Worm (Caenorhabditis elegans) whole organism, mixed stage, embryonic: Measurements from ENCODE around the gene F17C11.13.
A peak's percentile ranks its signal among the peaks of the same experiment; 100 is the strongest.

Experiments used
- M03D4.4 ChIP-seq: sonication (generic microtip); optimal IDR thresholded peaks from 2 replicates; lab custom pipeline; 2017; ENCODE audit warnings: mild to moderate bottlenecking, missing genetic modification characterization, missing compliant biosample characterization
- bed-3 ChIP-seq: fragments of 200-800 bp; sonication (Bioruptor generic); optimal IDR thresholded peaks from 3 replicates; lab custom pipeline; 2018; ENCODE audit warnings: mild to moderate bottlenecking, missing genetic modification characterization, moderate library complexity, missing compliant biosample characterization
- blmp-1 ChIP-seq: fragments of 150-350 bp; optimal IDR thresholded peaks from 2 replicates; lab custom pipeline; 2014; ENCODE audit warnings: missing biosample characterization, missing genetic modification characterization
- ceh-39 ChIP-seq: fragments of 150-350 bp; optimal IDR thresholded peaks from 2 replicates; lab custom pipeline; 2014; ENCODE audit warnings: missing biosample characterization, missing genetic modification characterization
- ceh-43 ChIP-seq: fragments of 200-800 bp; sonication (Bioruptor generic); optimal IDR thresholded peaks from 2 replicates; lab custom pipeline; 2018; ENCODE audit warnings: mild to moderate bottlenecking, missing genetic modification characterization, moderate library complexity, missing compliant biosample characterization
- ceh-83 ChIP-seq: fragments of 200-800 bp; sonication (Bioruptor generic); optimal IDR thresholded peaks from 2 replicates; lab custom pipeline; 2018; ENCODE audit warnings: mild to moderate bottlenecking, missing genetic modification characterization, missing compliant biosample characterization
- ces-1 ChIP-seq: fragments of 150-350 bp; optimal IDR thresholded peaks from 2 replicates; lab custom pipeline; 2014; ENCODE audit warnings: missing biosample characterization, missing genetic modification reagents, missing genetic modification characterization
- cnd-1 ChIP-seq: fragments of 200-800 bp; sonication (Bioruptor generic); optimal IDR thresholded peaks from 2 replicates; lab custom pipeline; 2018; ENCODE audit warnings: mild to moderate bottlenecking, missing genetic modification characterization, missing compliant biosample characterization
- drap-1 ChIP-seq: fragments of 200-800 bp; sonication (Bioruptor generic); optimal IDR thresholded peaks from 3 replicates; lab custom pipeline; 2018; ENCODE audit warnings: mild to moderate bottlenecking, missing genetic modification characterization, missing compliant biosample characterization
- elt-3 ChIP-seq: fragments of 150-350 bp; optimal IDR thresholded peaks from 2 replicates; lab custom pipeline; 2014; ENCODE audit warnings: missing biosample characterization, missing genetic modification characterization
- flh-1 ChIP-seq: fragments of 200-800 bp; sonication (Bioruptor generic); optimal IDR thresholded peaks from 2 replicates; lab custom pipeline; 2018; ENCODE audit warnings: mild to moderate bottlenecking, missing genetic modification characterization, moderate library complexity, missing compliant biosample characterization
- ham-2 ChIP-seq: fragments of 200-800 bp; sonication (Bioruptor generic); optimal IDR thresholded peaks from 2 replicates; lab custom pipeline; 2018; ENCODE audit warnings: mild to moderate bottlenecking, missing genetic modification characterization, missing compliant biosample characterization
- hlh-1 ChIP-seq: fragments of 150-350 bp; optimal IDR thresholded peaks from 2 replicates; lab custom pipeline; 2014; ENCODE audit warnings: missing biosample characterization, missing genetic modification reagents, missing genetic modification characterization
- lin-13 ChIP-seq: fragments of 150-350 bp; optimal IDR thresholded peaks from 2 replicates; lab custom pipeline; 2014; ENCODE audit warnings: missing biosample characterization, missing genetic modification characterization
- lin-32 ChIP-seq: fragments of 200-800 bp; sonication (Bioruptor generic); optimal IDR thresholded peaks from 2 replicates; lab custom pipeline; 2018; ENCODE audit warnings: mild to moderate bottlenecking, missing genetic modification characterization, missing compliant biosample characterization
- lsy-2 ChIP-seq: fragments of 150-350 bp; optimal IDR thresholded peaks from 2 replicates; lab custom pipeline; 2014; ENCODE audit warnings: missing biosample characterization, missing genetic modification characterization
- mab-5 ChIP-seq: fragments of 150-350 bp; optimal IDR thresholded peaks from 2 replicates; lab custom pipeline; 2014; ENCODE audit warnings: missing biosample characterization, missing genetic modification characterization
- mep-1 ChIP-seq: fragments of 150-350 bp; optimal IDR thresholded peaks from 2 replicates; lab custom pipeline; 2017; ENCODE audit warnings: missing biosample characterization, missing genetic modification reagents, missing genetic modification characterization, inconsistent platforms
- mls-2 ChIP-seq: sonication (generic microtip); optimal IDR thresholded peaks from 2 replicates; lab custom pipeline; 2016; ENCODE audit warnings: mild to moderate bottlenecking, missing genetic modification characterization, moderate library complexity, missing compliant biosample characterization
- nhr-2 ChIP-seq: fragments of 150-350 bp; optimal IDR thresholded peaks from 2 replicates; lab custom pipeline; 2014; ENCODE audit warnings: missing biosample characterization, missing genetic modification characterization
- nhr-237 ChIP-seq: fragments of 150-350 bp; optimal IDR thresholded peaks from 2 replicates; lab custom pipeline; 2014; ENCODE audit warnings: missing biosample characterization, missing genetic modification characterization
- nhr-28 ChIP-seq: fragments of 150-350 bp; optimal IDR thresholded peaks from 2 replicates; lab custom pipeline; 2014; ENCODE audit warnings: missing biosample characterization, missing genetic modification characterization
- nhr-76 ChIP-seq: sonication (generic microtip); optimal IDR thresholded peaks from 2 replicates; lab custom pipeline; 2017; ENCODE audit warnings: missing biosample characterization, missing genetic modification characterization
- pha-4 ChIP-seq: fragments of 150-350 bp; optimal IDR thresholded peaks from 2 replicates; lab custom pipeline; 2018; ENCODE audit warnings: missing biosample characterization, missing genetic modification reagents, missing genetic modification characterization
- sem-2 ChIP-seq: fragments of 200-800 bp; sonication (Bioruptor generic); optimal IDR thresholded peaks from 2 replicates; lab custom pipeline; 2018; ENCODE audit warnings: mild to moderate bottlenecking, missing genetic modification characterization, missing compliant biosample characterization
- snpc-4 ChIP-seq: fragments of 150-350 bp; optimal IDR thresholded peaks from 2 replicates; lab custom pipeline; 2014; ENCODE audit warnings: missing biosample characterization, missing genetic modification characterization
- sptf-1 ChIP-seq: sonication (generic microtip); optimal IDR thresholded peaks from 2 replicates; lab custom pipeline; 2017; ENCODE audit warnings: mild to moderate bottlenecking, missing genetic modification characterization, moderate library complexity, missing compliant biosample characterization
- tbx-8 ChIP-seq: fragments of 200-800 bp; sonication (Bioruptor generic); optimal IDR thresholded peaks from 2 replicates; lab custom pipeline; 2018; ENCODE audit warnings: mild to moderate bottlenecking, missing genetic modification characterization, moderate library complexity, missing compliant biosample characterization
- unc-120 ChIP-seq: sonication (generic microtip); optimal IDR thresholded peaks from 2 replicates; lab custom pipeline; 2017; ENCODE audit warnings: missing genetic modification characterization, missing compliant biosample characterization; ENCODE audit not compliant: poor library complexity, severe bottlenecking
- unc-39 ChIP-seq: fragments of 150-350 bp; optimal IDR thresholded peaks from 2 replicates; lab custom pipeline; 2014; ENCODE audit warnings: missing biosample characterization, missing genetic modification characterization
- unc-62 ChIP-seq: fragments of 150-350 bp; optimal IDR thresholded peaks from 2 replicates; lab custom pipeline; 2014; ENCODE audit warnings: missing biosample characterization, missing genetic modification reagents, missing genetic modification characterization
- zip-8 ChIP-seq: fragments of 150-350 bp; optimal IDR thresholded peaks from 2 replicates; lab custom pipeline; 2014; ENCODE audit warnings: missing biosample characterization, missing genetic modification characterization
- ztf-11 ChIP-seq: fragments of 150-350 bp; optimal IDR thresholded peaks from 2 replicates; lab custom pipeline; 2014; ENCODE audit warnings: missing biosample characterization, missing genetic modification characterization

F17C11.13 gene

ce11 chrV:10949511-10949910 is 6.2 kb upstream of the F17C11.13 start, which contains the start of gene col-153:
Gene col-153, plus strand, starts transcription at chrV:10949811.
- TF ChIP-seq lin-13 (tag; lab: Kevin White, UChicago) (no peak), elt-3 (tag; lab: Kevin White, UChicago) (no peak), snpc-4 (tag; lab: Kevin White, UChicago) (no peak), mab-5 (tag; lab: Kevin White, UChicago) (no peak), bed-3 (GFP tag; lab: Kevin White, UChicago) (no peak), ztf-11 (tag; lab: Kevin White, UChicago) (no peak), ham-2 (GFP tag; lab: Kevin White, UChicago) (no peak), unc-62 (GFP tag; lab: Kevin White, UChicago) (no peak), nhr-237 (tag; lab: Kevin White, UChicago) (no peak), lin-32 (no peak), mls-2 (tag; lab: Kevin White, UChicago) (no peak), zip-8 (tag; lab: Kevin White, UChicago) (no peak), mep-1 (no peak), ceh-83 (GFP tag; lab: Kevin White, UChicago) (no peak)

DNA sequence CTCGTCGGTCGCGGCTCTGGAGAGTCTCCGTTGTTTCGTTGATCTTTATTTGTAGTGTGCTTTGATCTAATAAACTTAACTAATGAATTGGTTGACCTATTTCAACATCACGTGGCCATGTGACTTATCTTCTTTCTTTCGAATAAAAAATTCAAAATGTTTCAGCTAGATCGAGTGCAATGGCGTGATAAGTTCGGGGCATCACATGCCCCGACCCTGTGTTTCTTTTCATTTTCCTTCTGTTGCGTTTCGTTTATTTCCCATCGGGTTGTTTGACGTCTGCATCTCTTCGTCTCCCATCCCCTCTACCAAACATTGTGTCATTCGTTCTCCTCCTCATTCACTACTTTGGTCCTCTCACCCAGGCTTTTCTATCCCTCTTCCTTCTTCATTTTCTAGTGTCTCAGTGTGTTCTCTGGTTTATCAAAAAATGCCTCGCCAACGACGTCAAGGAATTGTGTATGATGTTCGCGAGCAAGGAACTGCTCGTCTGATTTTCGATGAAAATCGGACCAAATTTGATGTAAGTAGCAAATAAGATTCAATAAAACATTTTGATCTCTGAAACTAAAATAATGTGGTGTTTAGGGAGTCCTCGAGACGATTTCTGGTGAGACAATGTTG is 4.0 kb upstream of the F17C11.13 start, which contains the start of gene F17C11.4:
Gene F17C11.4, plus strand, starts transcription at position 206 of the 624 bp plus-strand sequence.
- TF ChIP-seq nhr-2 (tag; lab: Kevin White, UChicago) (no peak), mep-1 (no peak), nhr-28 (tag; lab: Kevin White, UChicago) (no peak), elt-3 (tag; lab: Kevin White, UChicago) (no peak), unc-120 (tag; lab: Kevin White, UChicago) (peak; percentile 14), unc-39 (tag; lab: Kevin White, UChicago) (no peak), ces-1 (peak; percentile 6), hlh-1 (tag; lab: Kevin White, UChicago) (no peak), nhr-76 (tag; lab: Kevin White, UChicago) (no peak), ceh-43 (GFP tag; lab: Kevin White, UChicago) (no peak), sem-2 (GFP tag; lab: Kevin White, UChicago) (no peak)

ce11 chrV:10953471-10954155 is 2.1 kb upstream of the F17C11.13 start:
- TF ChIP-seq ztf-11 (tag; lab: Kevin White, UChicago) (no peak), nhr-2 (tag; lab: Kevin White, UChicago) (no peak), flh-1 (GFP tag; lab: Kevin White, UChicago) (no peak), ceh-39 (tag; lab: Kevin White, UChicago) (no peak)

- TF ChIP-seq tbx-8 (GFP tag; lab: Kevin White, UChicago) (no peak), zip-8 (tag; lab: Kevin White, UChicago) (no peak), pha-4 (tag; lab: Kevin White, UChicago) (no peak), nhr-76 (tag; lab: Kevin White, UChicago) (no peak), snpc-4 (tag; lab: Kevin White, UChicago) (no peak), M03D4.4 (tag; lab: Kevin White, UChicago) (no peak), hlh-1 (tag; lab: Kevin White, UChicago) (no peak), blmp-1 (tag; lab: Kevin White, UChicago) (no peak), drap-1 (no peak), cnd-1 (tag; lab: Kevin White, UChicago) (no peak), nhr-2 (tag; lab: Kevin White, UChicago) (no peak)
Measured at ce11 chrV:10954334-10954733, 1.4 kb upstream of the F17C11.13 start, which contains the start of gene clec-221. Gene clec-221, minus strand, starts transcription at chrV:10954434.

ce11 chrV:10954832-10955231 is 891 bp upstream of the F17C11.13 start, which contains the start of gene F17C11.6:
Gene F17C11.6, plus strand, starts transcription at chrV:10955121.
- TF ChIP-seq snpc-4 (tag; lab: Kevin White, UChicago) (no peak), ceh-43 (GFP tag; lab: Kevin White, UChicago) (no peak), bed-3 (GFP tag; lab: Kevin White, UChicago) (no peak), ceh-39 (tag; lab: Kevin White, UChicago) (no peak), cnd-1 (tag; lab: Kevin White, UChicago) (no peak), lin-13 (tag; lab: Kevin White, UChicago) (no peak), ceh-83 (GFP tag; lab: Kevin White, UChicago) (no peak), ztf-11 (tag; lab: Kevin White, UChicago) (no peak), sptf-1 (tag; lab: Kevin White, UChicago) (no peak), nhr-237 (tag; lab: Kevin White, UChicago) (no peak), lsy-2 (no peak), drap-1 (no peak), blmp-1 (tag; lab: Kevin White, UChicago) (no peak), mep-1 (no peak), flh-1 (GFP tag; lab: Kevin White, UChicago) (no peak), unc-120 (tag; lab: Kevin White, UChicago) (no peak), tbx-8 (GFP tag; lab: Kevin White, UChicago) (no peak)
- TF ChIP-seq, all 35 proteins: peak for 0
